Worm (Caenorhabditis elegans): ENCODE results near the gene T22H9.1.
A peak's percentile ranks its signal among the peaks of the same experiment; 100 is the strongest.

DNA sequence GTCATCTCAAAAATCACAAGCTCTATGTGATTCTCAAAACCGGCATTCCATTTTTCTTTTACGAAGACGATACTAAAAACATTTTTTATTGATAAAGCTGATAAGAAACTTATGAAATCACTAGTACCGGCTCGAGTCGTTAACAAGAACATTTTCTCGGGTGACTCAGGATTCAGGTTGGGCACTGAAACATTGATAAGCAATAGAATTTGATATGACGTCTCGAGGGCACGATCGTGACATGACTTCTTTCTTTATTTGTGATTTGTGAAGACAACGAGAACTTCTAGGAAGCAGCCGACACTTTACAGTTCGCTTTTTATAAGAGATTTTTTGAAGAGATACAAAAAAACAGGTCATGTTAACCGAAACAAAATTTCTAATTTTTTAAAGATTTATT is 25.9 kb upstream of the T22H9.1 start:
- TF ChIP-seq unc-62 (GFP tag; optimal IDR thresholded peaks at IDR 0.05), result peak; percentile 49
- TF ChIP-seq nfyb-1 (GFP tag; IDR thresholded peaks at IDR 0.05), result peak; percentile 45; the same call in 1 of the 2 replicates
- no peak for TF ChIP-seq rpc-1 (optimal IDR thresholded peaks at IDR 0.05)
- no peak for TF ChIP-seq rpc-1 (tag; optimal IDR thresholded peaks at IDR 0.05)
- no peak for TF ChIP-seq aptf-2 (GFP tag; conservative IDR thresholded peaks at IDR 0.05)
- no peak for TF ChIP-seq nfya-1 (tag; optimal IDR thresholded peaks at IDR 0.05; ENCODE audit: borderline replicate concordance, insufficient read depth)
- no peak for TF ChIP-seq snpc-4 (GFP tag; optimal IDR thresholded peaks at IDR 0.05)
- TF ChIP-seq snpc-4 (tag; optimal IDR thresholded peaks at IDR 0.05), result peak; percentile 26 to 86 (median 57)
- TF ChIP-seq tbx-9 (tag; optimal IDR thresholded peaks at IDR 0.05; ENCODE audit: borderline replicate concordance), result no peak
- no peak for TF ChIP-seq ceh-91 (GFP tag; IDR thresholded peaks at IDR 0.05)
- TF ChIP-seq ama-1 (optimal IDR thresholded peaks at IDR 0.05), result no peak
- TF ChIP-seq ama-1 (GFP tag; optimal IDR thresholded peaks at IDR 0.05), result no peak
- TF ChIP-seq F37B4.10 (GFP tag; IDR thresholded peaks at IDR 0.05), result no peak
- no peak for TF ChIP-seq lag-1 (GFP tag; IDR thresholded peaks at IDR 0.05)
- TF ChIP-seq die-1 (tag; optimal IDR thresholded peaks at IDR 0.05), result no peak

All from whole organism, young adult.